Fruit fly (Drosophila melanogaster) whole organism, wandering third instar larva: ENCODE results near the gene CG13950.

ENCODE experiments used
- Abd-B ChIP-seq: fragments of >200 bp; optimal IDR thresholded peaks from 2 replicates; lab custom pipeline; 2017; ENCODE audit warnings: missing biosample characterization, missing genetic modification characterization
- CG32264 ChIP-seq: fragments of 200-800 bp; sonication (Bioruptor generic); optimal IDR thresholded peaks from 2 replicates; lab custom pipeline; 2016; ENCODE audit warnings: missing biosample characterization, missing genetic modification characterization
- CG9705 ChIP-seq: fragments of 200-800 bp; sonication (Bioruptor generic); optimal IDR thresholded peaks from 2 replicates; lab custom pipeline; 2018; ENCODE audit warnings: missing biosample characterization, mild to moderate bottlenecking, missing genetic modification characterization
- CrebA ChIP-seq: fragments of 200-800 bp; sonication (Bioruptor generic); optimal IDR thresholded peaks from 2 replicates; lab custom pipeline; 2016; ENCODE audit warnings: missing biosample characterization, mild to moderate bottlenecking, missing genetic modification characterization, borderline replicate concordance
- Dfd ChIP-seq: fragments of >200 bp; optimal IDR thresholded peaks from 2 replicates; lab custom pipeline; 2017; ENCODE audit warnings: missing biosample characterization, missing genetic modification characterization
- Dif ChIP-seq: fragments of 200-275, 200-300 bp; sonication (Bioruptor generic); optimal IDR thresholded peaks from 2 replicates; lab custom pipeline; 2018; ENCODE audit warnings: missing biosample characterization, missing genetic modification characterization; ENCODE audit not compliant: partially characterized antibody
- GATAd ChIP-seq: sonication (Bioruptor generic); optimal IDR thresholded peaks from 2 replicates; lab custom pipeline; 2016; ENCODE audit warnings: missing biosample characterization, missing genetic modification characterization
- HLH106 ChIP-seq: fragments of 200-800 bp; optimal IDR thresholded peaks from 3 replicates; lab custom pipeline; 2019; ENCODE audit warnings: missing biosample characterization, mild to moderate bottlenecking, missing genetic modification characterization, moderate library complexity
- Hnf4 ChIP-seq: fragments of 200-800 bp; sonication (Bioruptor generic); optimal IDR thresholded peaks from 2 replicates; lab custom pipeline; 2016; ENCODE audit warnings: missing biosample characterization, mild to moderate bottlenecking, missing genetic modification characterization
- Hr78 ChIP-seq: fragments of >200 bp; optimal IDR thresholded peaks from 2 replicates; lab custom pipeline; 2017; ENCODE audit warnings: missing biosample characterization, missing genetic modification characterization
- Hr83 ChIP-seq: fragments of 200-300 bp; sonication (Bioruptor generic); optimal IDR thresholded peaks from 2 replicates; lab custom pipeline; 2016; ENCODE audit warnings: missing biosample characterization, mild to moderate bottlenecking, missing genetic modification characterization, moderate library complexity; ENCODE audit not compliant: poor library complexity, severe bottlenecking
- Jra ChIP-seq: sonication (Bioruptor generic); optimal IDR thresholded peaks from 2 replicates; lab custom pipeline; 2016; ENCODE audit warnings: missing biosample characterization, missing genetic modification characterization
- Mio ChIP-seq: sonication (Bioruptor generic); optimal IDR thresholded peaks from 2 replicates; lab custom pipeline; 2016; ENCODE audit warnings: missing biosample characterization, missing genetic modification characterization
- Myc ChIP-seq: fragments of >200 bp; optimal IDR thresholded peaks from 2 replicates; lab custom pipeline; 2017
- N ChIP-seq: fragments of >200 bp; optimal IDR thresholded peaks from 2 replicates; lab custom pipeline; 2018; ENCODE audit warnings: missing biosample characterization, missing external identifiers, missing genetic modification characterization
- OdsH ChIP-seq: fragments of 200-800 bp; sonication (Bioruptor generic); optimal IDR thresholded peaks from 2 replicates; lab custom pipeline; 2016; ENCODE audit warnings: missing biosample characterization, mild to moderate bottlenecking, missing genetic modification characterization
- Rel ChIP-seq, 2 experiments: fragments of 200-800 bp; sonication (Bioruptor generic) in 1 of 2; optimal IDR thresholded peaks; 2 replicates in 1 of 2; 3 replicates in 1 of 2; lab custom pipeline; 2016 to 2019; ENCODE audit warnings: mild to moderate bottlenecking in 2 of 2, missing biosample characterization in 2 of 2, missing genetic modification characterization in 2 of 2, moderate library complexity in 1 of 2
- Sp1 ChIP-seq: fragments of 200-800 bp; sonication (Bioruptor generic); optimal IDR thresholded peaks from 3 replicates; lab custom pipeline; 2019; ENCODE audit warnings: missing biosample characterization, mild to moderate bottlenecking, missing genetic modification characterization, moderate library complexity
- Vsx2 ChIP-seq: fragments of 200-300, 225-300 bp; sonication (Bioruptor generic); optimal IDR thresholded peaks from 2 replicates; lab custom pipeline; 2018; ENCODE audit warnings: missing biosample characterization, missing genetic modification characterization; ENCODE audit not compliant: partially characterized antibody
- br ChIP-seq: fragments of 200-800 bp; sonication (Bioruptor generic); optimal IDR thresholded peaks from 2 replicates; lab custom pipeline; 2016; ENCODE audit warnings: missing biosample characterization, missing genetic modification characterization
- brk ChIP-seq: fragments of 200-800 bp; sonication (Bioruptor generic); optimal IDR thresholded peaks from 2 replicates; lab custom pipeline; 2016; ENCODE audit warnings: missing biosample characterization, mild to moderate bottlenecking, missing genetic modification characterization
- dl ChIP-seq, 2 experiments: fragments of 175-275, 200-275 bp in 1 of 2; fragments of 200-275 bp in 1 of 2; sonication (Bioruptor generic); optimal IDR thresholded peaks; lab custom pipeline; 2018; ENCODE audit warnings: mild to moderate bottlenecking in 2 of 2, missing biosample characterization in 2 of 2, missing genetic modification characterization in 2 of 2, moderate library complexity in 2 of 2; ENCODE audit not compliant: partially characterized antibody in 2 of 2, insufficient read depth in 1 of 2
- dmrt93B ChIP-seq: fragments of 200-800 bp; sonication (Bioruptor generic); optimal IDR thresholded peaks from 2 replicates; lab custom pipeline; 2018; ENCODE audit warnings: missing biosample characterization, mild to moderate bottlenecking, missing genetic modification characterization
- dsf ChIP-seq: sonication (Bioruptor generic); optimal IDR thresholded peaks from 2 replicates; lab custom pipeline; 2016; ENCODE audit warnings: missing biosample characterization, missing genetic modification characterization, borderline replicate concordance
- ey ChIP-seq: fragments of 200-800 bp; sonication (Bioruptor generic); optimal IDR thresholded peaks from 2 replicates; lab custom pipeline; 2016; ENCODE audit warnings: missing biosample characterization, missing genetic modification characterization
- foxo ChIP-seq, 2 experiments: fragments of 200-800 bp; sonication (Bioruptor generic); optimal IDR thresholded peaks; 2 replicates in 1 of 2; 3 replicates in 1 of 2; lab custom pipeline; 2016 to 2017; ENCODE audit warnings: missing biosample characterization in 2 of 2, missing genetic modification characterization in 2 of 2
- fru ChIP-seq: fragments of 200-800 bp; sonication (Bioruptor generic); optimal IDR thresholded peaks from 3 replicates; lab custom pipeline; 2016; ENCODE audit warnings: missing biosample characterization, mild to moderate bottlenecking, missing genetic modification characterization
- h ChIP-seq: fragments of 200-800 bp; sonication (Bioruptor generic); optimal IDR thresholded peaks from 3 replicates; lab custom pipeline; 2016; ENCODE audit warnings: missing biosample characterization, mild to moderate bottlenecking, missing genetic modification characterization
- jim ChIP-seq: fragments of 175-275, 200-325 bp; sonication (Bioruptor generic); optimal IDR thresholded peaks from 2 replicates; lab custom pipeline; 2016; ENCODE audit warnings: missing biosample characterization, mild to moderate bottlenecking, missing genetic modification characterization
- lola ChIP-seq: fragments of >200 bp; optimal IDR thresholded peaks from 2 replicates; lab custom pipeline; 2017; ENCODE audit warnings: missing biosample characterization, missing genetic modification characterization
- pan ChIP-seq: fragments of >200 bp; optimal IDR thresholded peaks from 2 replicates; lab custom pipeline; 2017
- psq ChIP-seq: fragments of 200-800 bp; sonication (Bioruptor generic); optimal IDR thresholded peaks from 3 replicates; lab custom pipeline; 2017; ENCODE audit warnings: missing biosample characterization, mild to moderate bottlenecking, missing genetic modification characterization, moderate library complexity
- rgr ChIP-seq: fragments of 200-800 bp; sonication (Bioruptor generic); optimal IDR thresholded peaks from 3 replicates; lab custom pipeline; 2016; ENCODE audit warnings: missing biosample characterization, mild to moderate bottlenecking, missing genetic modification characterization
- sage ChIP-seq: fragments of 200-800 bp; sonication (Bioruptor generic); optimal IDR thresholded peaks from 2 replicates; lab custom pipeline; 2016; ENCODE audit warnings: missing biosample characterization, mild to moderate bottlenecking, missing genetic modification characterization
- sv ChIP-seq: fragments of 200-800 bp; sonication (Bioruptor generic); optimal IDR thresholded peaks from 3 replicates; lab custom pipeline; 2016; ENCODE audit warnings: missing biosample characterization, missing genetic modification characterization
- tai ChIP-seq: sonication (Bioruptor generic); optimal IDR thresholded peaks from 2 replicates; lab custom pipeline; 2016; ENCODE audit warnings: missing biosample characterization, missing genetic modification characterization
- usp ChIP-seq: fragments of >200 bp; optimal IDR thresholded peaks from 2 replicates; lab custom pipeline; 2017; ENCODE audit warnings: missing biosample characterization, missing genetic modification characterization
- woc ChIP-seq: sonication (Bioruptor generic); optimal IDR thresholded peaks from 2 replicates; lab custom pipeline; 2016; ENCODE audit warnings: missing biosample characterization, mild to moderate bottlenecking, missing genetic modification characterization

Gene CG13950

DNA sequence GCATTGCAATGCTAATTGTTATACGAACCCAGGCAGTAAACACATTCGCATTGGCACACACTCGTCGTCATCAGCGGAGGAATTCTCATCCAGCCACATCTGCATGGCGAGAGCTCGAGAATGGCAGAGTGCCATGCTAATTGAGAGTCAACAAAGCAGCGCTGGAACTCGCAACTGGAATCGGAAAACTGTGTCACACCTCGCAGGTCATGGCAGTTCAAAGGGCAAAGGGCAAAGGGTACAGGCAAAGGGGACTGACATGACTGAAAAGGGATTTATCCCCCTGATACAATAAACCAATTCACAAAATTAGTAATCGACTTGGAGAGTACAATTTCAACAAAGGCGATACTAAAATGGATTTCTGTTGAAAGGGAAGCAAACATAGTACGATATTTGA, 20.0 kb upstream of the CG13950 start:
- TF ChIP-seq Vsx2 (GFP tag; lab: Kevin White, UChicago) (no peak), Hr78 (GFP tag; lab: Kevin White, UChicago) (no peak), dsf (GFP tag; lab: Kevin White, UChicago) (no peak), N (GFP tag; lab: Kevin White, UChicago) (no peak), Mio (GFP tag; lab: Kevin White, UChicago) (no peak), psq (GFP tag; lab: Kevin White, UChicago) (no peak), Dfd (no peak), br (GFP tag; lab: Kevin White, UChicago) (no peak), Myc (lab: Kevin White, UChicago) (no peak), woc (GFP tag; lab: Kevin White, UChicago) (no peak), foxo (GFP tag; optimal IDR thresholded peaks at IDR 0.05; lab: Kevin White, UChicago) (no peak), CrebA (GFP tag; lab: Kevin White, UChicago) (no peak), brk (GFP tag; lab: Kevin White, UChicago) (no peak), usp (GFP tag; lab: Kevin White, UChicago) (no peak), lola (no peak), pan (lab: Kevin White, UChicago) (no peak), dmrt93B (GFP tag; lab: Kevin White, UChicago) (no peak), HLH106 (no peak), Hr83 (GFP tag; lab: Kevin White, UChicago) (no peak), sage (GFP tag; lab: Kevin White, UChicago) (no peak)

DNA sequence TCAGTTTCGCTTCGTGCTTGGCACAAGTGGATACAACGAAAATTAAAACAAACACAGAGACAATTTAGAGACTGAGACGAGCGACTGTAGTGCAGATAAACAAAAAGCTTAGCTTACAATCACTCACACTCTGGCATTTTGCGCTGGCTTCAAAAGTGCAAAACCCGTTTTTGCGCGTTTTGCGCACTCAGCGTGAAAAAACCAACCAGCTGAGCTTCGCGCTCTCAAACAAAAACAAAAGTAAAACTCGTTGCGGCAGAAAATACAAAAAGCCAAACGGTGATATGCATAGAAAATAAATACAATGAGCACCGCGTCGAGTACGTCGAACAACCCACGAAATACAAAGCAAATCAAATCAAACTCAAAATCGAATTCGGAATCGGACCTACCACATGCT, 19.3 kb upstream of the CG13950 start:
- TF ChIP-seq GATAd (GFP tag; lab: Kevin White, UChicago), result no peak

DNA sequence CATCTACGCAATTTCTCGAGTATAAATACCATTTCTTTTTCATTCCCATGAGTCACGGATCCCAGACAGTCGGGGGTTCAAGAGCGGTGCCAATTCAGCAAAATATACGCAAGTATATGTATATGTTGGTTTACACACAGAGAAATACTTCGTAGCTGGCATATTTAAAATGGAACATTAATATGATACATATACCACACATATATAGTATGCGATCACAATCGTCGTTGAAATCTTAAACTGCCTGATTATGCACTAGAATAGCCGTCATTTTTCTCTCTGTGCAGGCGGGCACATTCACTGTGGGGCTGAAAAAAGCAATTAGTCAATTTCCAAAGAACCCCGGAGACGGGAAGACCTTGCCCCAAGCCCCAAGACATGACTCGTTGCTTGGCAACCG, 18.3 kb upstream of the CG13950 start:
- TF ChIP-seq Hnf4 (peak; percentile 97), Dfd (no peak), Dif (GFP tag; lab: Kevin White, UChicago) (no peak), CG9705 (GFP tag; lab: Kevin White, UChicago) (peak; percentile 94), dmrt93B (GFP tag; lab: Kevin White, UChicago) (peak; percentile 91), br (GFP tag; lab: Kevin White, UChicago) (peak; percentile 97), Sp1 (GFP tag; lab: Kevin White, UChicago) (peak; percentile 93), N (GFP tag; lab: Kevin White, UChicago) (no peak), psq (GFP tag; lab: Kevin White, UChicago) (peak; percentile 91), h (GFP tag; lab: Kevin White, UChicago) (peak; percentile 97), woc (GFP tag; lab: Kevin White, UChicago) (peak; percentile 86), Vsx2 (GFP tag; lab: Kevin White, UChicago) (no peak), fru (GFP tag; lab: Kevin White, UChicago) (peak; percentile 95), pan (lab: Kevin White, UChicago) (no peak), jim (GFP tag; lab: Kevin White, UChicago) (no peak), rgr (GFP tag; lab: Kevin White, UChicago) (peak; percentile 96), sv (GFP tag; lab: Kevin White, UChicago) (peak; percentile 64), HLH106 (peak; percentile 97), OdsH (GFP tag; lab: Kevin White, UChicago) (peak; percentile 96), sage (GFP tag; lab: Kevin White, UChicago) (peak; percentile 91), Abd-B (GFP tag; lab: Kevin White, UChicago) (no peak), dsf (GFP tag; lab: Kevin White, UChicago) (peak; percentile 80), brk (GFP tag; lab: Kevin White, UChicago) (peak; percentile 86), Myc (lab: Kevin White, UChicago) (no peak), GATAd (GFP tag; lab: Kevin White, UChicago) (peak; percentile 85), Mio (GFP tag; lab: Kevin White, UChicago) (peak; percentile 87), Hr78 (GFP tag; lab: Kevin White, UChicago) (no peak), CG32264 (peak; percentile 87), ey (peak; percentile 93), Jra (GFP tag; lab: Kevin White, UChicago) (peak; percentile 95), foxo (GFP tag; optimal IDR thresholded peaks at IDR 0.05; lab: Kevin White, UChicago) (peak; percentile 57 to 96), usp (GFP tag; lab: Kevin White, UChicago) (no peak), Hr83 (GFP tag; lab: Kevin White, UChicago) (peak; percentile 76), dl (GFP tag; optimal IDR thresholded peaks at IDR 0.05; lab: Kevin White, UChicago; ENCODE audit: insufficient read depth in 1 of 2, partially characterized antibody in 2 of 2) (no peak), Rel (GFP tag; optimal IDR thresholded peaks at IDR 0.05; lab: Kevin White, UChicago) (peak; percentile 87), Rel (tag; optimal IDR thresholded peaks at IDR 0.05; lab: Kevin White, UChicago) (peak; percentile 86), tai (GFP tag; lab: Kevin White, UChicago) (peak; percentile 95)
